Worm (Caenorhabditis elegans) whole organism, young adult: ENCODE results near the gene semo-1.

Experiments
- B0019.2 ChIP-seq: fragments of 200-800 bp; sonication (Bioruptor generic); conservative IDR thresholded peaks from 2 replicates; pipeline ENCODE4 v1.3.6; 2022; ENCODE audit warnings: missing genetic modification reagents, missing genetic modification characterization, missing compliant biosample characterization
- C17E4.6 ChIP-seq: fragments of 200-800 bp; sonication (Bioruptor generic); IDR thresholded peaks from 2 replicates; pipeline ENCODE4 v1.3.6; 2022; ENCODE audit warnings: missing genetic modification reagents, missing genetic modification characterization, missing compliant biosample characterization
- F10E7.11 ChIP-seq: sonication (generic microtip); optimal IDR thresholded peaks from 2 replicates; lab custom pipeline; 2017; ENCODE audit warnings: mild to moderate bottlenecking, missing genetic modification characterization, moderate library complexity, missing compliant biosample characterization
- F57A8.1 ChIP-seq: fragments of 200-800 bp; sonication (Bioruptor generic); optimal IDR thresholded peaks from 2 replicates; lab custom pipeline; 2018; ENCODE audit warnings: mild to moderate bottlenecking, missing genetic modification characterization, moderate library complexity, missing compliant biosample characterization
- K12H6.12 ChIP-seq: fragments of 200-800 bp; sonication (Bioruptor generic); optimal IDR thresholded peaks from 2 replicates; lab custom pipeline; 2018; ENCODE audit warnings: mild to moderate bottlenecking, missing genetic modification characterization, missing compliant biosample characterization
- T26A5.8 ChIP-seq: sonication (generic microtip); optimal IDR thresholded peaks from 2 replicates; lab custom pipeline; 2016; ENCODE audit warnings: missing genetic modification characterization, missing compliant biosample characterization
- Y79H2A.3 ChIP-seq: fragments of 200-800 bp; sonication (Bioruptor generic); conservative IDR thresholded peaks from 2 replicates; pipeline ENCODE4 v1.3.6; 2022; ENCODE audit warnings: missing genetic modification reagents, missing genetic modification characterization, missing compliant biosample characterization
- akir-1 ChIP-seq: fragments of 200-800 bp; sonication (Bioruptor generic); optimal IDR thresholded peaks from 2 replicates; lab custom pipeline; 2018; ENCODE audit warnings: mild to moderate bottlenecking, missing genetic modification characterization, moderate library complexity, missing compliant biosample characterization
- athp-1 ChIP-seq: sonication (generic microtip); optimal IDR thresholded peaks from 2 replicates; lab custom pipeline; 2017; ENCODE audit warnings: mild to moderate bottlenecking, missing genetic modification characterization, missing compliant biosample characterization
- attf-5 ChIP-seq: fragments of 200-800 bp; sonication (Bioruptor generic); optimal IDR thresholded peaks from 2 replicates; lab custom pipeline; 2018; ENCODE audit warnings: mild to moderate bottlenecking, missing genetic modification characterization, missing compliant biosample characterization
- attf-6 ChIP-seq: fragments of 200-800 bp; sonication (Bioruptor generic); IDR thresholded peaks from 2 replicates; pipeline ENCODE4 v1.3.6; 2022; ENCODE audit warnings: missing genetic modification reagents, missing genetic modification characterization, missing compliant biosample characterization
- bed-1 ChIP-seq: fragments of 200-800 bp; sonication (Bioruptor generic); IDR thresholded peaks from 2 replicates; pipeline ENCODE4 v1.3.6; 2022; ENCODE audit warnings: missing genetic modification reagents, missing genetic modification characterization, missing compliant biosample characterization
- cebp-1 ChIP-seq, 2 experiments: fragments of 200-800 bp in 1 of 2; sonication (Bioruptor generic) in 1 of 2; sonication (generic microtip) in 1 of 2; IDR thresholded peaks in 1 of 2; optimal IDR thresholded peaks in 1 of 2; 2 replicates each; pipeline versions ENCODE4 v1.3.6 to Lab custom; 2017 to 2022; ENCODE audit warnings: missing compliant biosample characterization in 2 of 2, missing genetic modification characterization in 2 of 2, mild to moderate bottlenecking in 1 of 2, missing genetic modification reagents in 1 of 2, moderate library complexity in 1 of 2
- ceh-27 ChIP-seq: fragments of 200-800 bp; sonication (Bioruptor generic); optimal IDR thresholded peaks from 2 replicates; lab custom pipeline; 2018; ENCODE audit warnings: mild to moderate bottlenecking, missing genetic modification characterization, moderate library complexity, missing compliant biosample characterization
- dpff-1 ChIP-seq: sonication (generic microtip); optimal IDR thresholded peaks from 2 replicates; lab custom pipeline; 2017; ENCODE audit warnings: mild to moderate bottlenecking, missing genetic modification characterization, missing compliant biosample characterization
- dpl-1 ChIP-seq: fragments of 150-350 bp; optimal IDR thresholded peaks from 2 replicates; lab custom pipeline; 2014; ENCODE audit warnings: missing biosample characterization, missing genetic modification reagents, missing genetic modification characterization
- egl-18 ChIP-seq: fragments of 200-800 bp; sonication (Bioruptor generic); IDR thresholded peaks from 2 replicates; pipeline ENCODE4 v1.3.6; 2022; ENCODE audit warnings: missing genetic modification reagents, missing genetic modification characterization, missing compliant biosample characterization
- ekl-4 ChIP-seq: fragments of 200-800 bp; sonication (Bioruptor generic); IDR thresholded peaks from 2 replicates; pipeline ENCODE4 v1.3.6; 2022; ENCODE audit warnings: missing genetic modification reagents, missing genetic modification characterization, missing compliant biosample characterization
- ets-4 ChIP-seq: fragments of 200-800 bp; sonication (Bioruptor generic); optimal IDR thresholded peaks from 2 replicates; lab custom pipeline; 2018; ENCODE audit warnings: mild to moderate bottlenecking, missing genetic modification characterization, missing compliant biosample characterization
- gei-17 ChIP-seq: fragments of 200-800 bp; sonication (Bioruptor generic); optimal IDR thresholded peaks from 2 replicates; lab custom pipeline; 2018; ENCODE audit warnings: mild to moderate bottlenecking, missing genetic modification characterization, missing compliant biosample characterization
- hlh-26 ChIP-seq: fragments of 200-800 bp; sonication (Bioruptor generic); conservative IDR thresholded peaks from 2 replicates; pipeline ENCODE4 v1.3.6; 2022; ENCODE audit warnings: missing genetic modification reagents, missing genetic modification characterization, missing compliant biosample characterization
- hmg-20 ChIP-seq: fragments of 200-800 bp; sonication (Bioruptor generic); IDR thresholded peaks from 2 replicates; pipeline ENCODE4 v1.3.6; 2022; ENCODE audit warnings: missing genetic modification reagents, missing genetic modification characterization, missing compliant biosample characterization
- hrde-1 ChIP-seq: sonication (generic microtip); optimal IDR thresholded peaks from 2 replicates; lab custom pipeline; 2016; ENCODE audit warnings: missing genetic modification characterization, mild to moderate bottlenecking, missing compliant biosample characterization, moderate library complexity, missing genotype, missing genetic modification reagents, borderline replicate concordance
- hsf-1 ChIP-seq: fragments of 200-800 bp; sonication (Bioruptor generic); IDR thresholded peaks from 2 replicates; pipeline ENCODE4 v1.3.6; 2022; ENCODE audit warnings: missing genetic modification reagents, missing genetic modification characterization, missing compliant biosample characterization
- let-526 ChIP-seq: fragments of 200-800 bp; sonication (Bioruptor generic); IDR thresholded peaks from 2 replicates; pipeline ENCODE4 v1.3.6; 2022; ENCODE audit warnings: missing genetic modification reagents, missing genetic modification characterization, missing compliant biosample characterization
- lin-35 ChIP-seq, 3 experiments: fragments of 150-350 bp in 2 of 3; sonication (generic microtip) in 1 of 3; optimal IDR thresholded peaks; 2 replicates each; lab custom pipeline; 2014 to 2018; ENCODE audit warnings: missing biosample characterization in 3 of 3, missing genetic modification characterization in 3 of 3, missing genetic modification reagents in 3 of 3
- lsy-27 ChIP-seq: sonication (generic microtip); optimal IDR thresholded peaks from 2 replicates; lab custom pipeline; 2017; ENCODE audit warnings: missing genetic modification characterization, mild to moderate bottlenecking, missing compliant biosample characterization, antibody characterized with exemption, missing genotype, borderline replicate concordance; ENCODE audit not compliant: insufficient read depth
- madf-3 ChIP-seq: fragments of 200-800 bp; sonication (Bioruptor generic); IDR thresholded peaks from 2 replicates; pipeline ENCODE4 v1.3.6; 2022; ENCODE audit warnings: missing genetic modification reagents, missing genetic modification characterization, missing compliant biosample characterization
- mcd-1 ChIP-seq: fragments of 200-800 bp; sonication (Bioruptor generic); IDR thresholded peaks from 2 replicates; pipeline ENCODE4 v1.3.6; 2022; ENCODE audit warnings: missing genetic modification reagents, missing genetic modification characterization, missing compliant biosample characterization
- mes-4 ChIP-seq: sonication (generic microtip); optimal IDR thresholded peaks from 2 replicates; lab custom pipeline; 2016; ENCODE audit warnings: missing genotype, missing genetic modification characterization, missing compliant biosample characterization
- nfyb-1 ChIP-seq: fragments of 200-800 bp; sonication (Bioruptor generic); IDR thresholded peaks from 2 replicates; pipeline ENCODE4 v1.3.6; 2022; ENCODE audit warnings: missing genetic modification reagents, missing genetic modification characterization, missing compliant biosample characterization
- nhr-80 ChIP-seq: sonication (generic microtip); optimal IDR thresholded peaks from 2 replicates; lab custom pipeline; 2016; ENCODE audit warnings: missing genetic modification characterization, missing compliant biosample characterization
- pbrm-1 ChIP-seq: fragments of 200-800 bp; sonication (Bioruptor generic); IDR thresholded peaks from 2 replicates; pipeline ENCODE4 v1.3.6; 2022; ENCODE audit warnings: missing genetic modification reagents, missing genetic modification characterization, missing compliant biosample characterization
- rcor-1 ChIP-seq: fragments of 200-800 bp; sonication (Bioruptor generic); IDR thresholded peaks from 2 replicates; pipeline ENCODE4 v1.3.6; 2022; ENCODE audit warnings: missing genetic modification reagents, missing genetic modification characterization, missing compliant biosample characterization
- rec-8 ChIP-seq, 2 experiments: sonication (generic microtip); optimal IDR thresholded peaks; 2 replicates each; lab custom pipeline; 2016; ENCODE audit warnings: mild to moderate bottlenecking in 2 of 2, missing genetic modification characterization in 2 of 2, missing genetic modification reagents in 2 of 2, missing genotype in 2 of 2, missing biosample characterization in 1 of 2, missing compliant biosample characterization in 1 of 2, moderate library complexity in 1 of 2
- sea-2 ChIP-seq: fragments of 200-800 bp; sonication (Bioruptor generic); IDR thresholded peaks from 2 replicates; pipeline ENCODE4 v1.3.6; 2022; ENCODE audit warnings: missing genetic modification characterization, missing compliant biosample characterization
- snpc-3.4 ChIP-seq: sonication (generic microtip); optimal IDR thresholded peaks from 2 replicates; lab custom pipeline; 2017; ENCODE audit warnings: missing genetic modification characterization, mild to moderate bottlenecking, missing compliant biosample characterization, antibody characterized with exemption, moderate library complexity, missing genotype, missing genetic modification reagents
- snpc-4 ChIP-seq, 5 experiments: fragments of 150-350 bp in 1 of 5; sonication (generic microtip) in 4 of 5; optimal IDR thresholded peaks; 2 replicates each; lab custom pipeline; 2014 to 2018; ENCODE audit warnings: missing genetic modification characterization in 5 of 5, missing biosample characterization in 3 of 5, antibody characterized with exemption in 2 of 5, mild to moderate bottlenecking in 2 of 5, missing compliant biosample characterization in 2 of 5, missing genotype in 2 of 5, moderate library complexity in 2 of 5, missing genetic modification reagents in 1 of 5
- somi-1 ChIP-seq: fragments of 200-800 bp; sonication (Bioruptor generic); optimal IDR thresholded peaks from 2 replicates; lab custom pipeline; 2018; ENCODE audit warnings: mild to moderate bottlenecking, missing genetic modification characterization, missing compliant biosample characterization
- sptf-2 ChIP-seq: fragments of 200-800 bp; sonication (Bioruptor generic); optimal IDR thresholded peaks from 2 replicates; lab custom pipeline; 2018; ENCODE audit warnings: mild to moderate bottlenecking, missing genetic modification characterization, missing compliant biosample characterization
- tbx-9 ChIP-seq: sonication (generic microtip); optimal IDR thresholded peaks from 2 replicates; lab custom pipeline; 2016; ENCODE audit warnings: borderline replicate concordance, missing genetic modification characterization, inconsistent platforms, missing compliant biosample characterization
- tlf-1 ChIP-seq: fragments of 200-800 bp; sonication (Bioruptor generic); optimal IDR thresholded peaks from 2 replicates; lab custom pipeline; 2018; ENCODE audit warnings: mild to moderate bottlenecking, missing genetic modification characterization, missing compliant biosample characterization
- xnd-1 ChIP-seq: sonication (generic microtip); optimal IDR thresholded peaks from 2 replicates; lab custom pipeline; 2016; ENCODE audit warnings: missing genotype, missing genetic modification reagents, missing genetic modification characterization, missing compliant biosample characterization
- ztf-28 ChIP-seq: fragments of 200-800 bp; sonication (Bioruptor generic); IDR thresholded peaks from 2 replicates; pipeline ENCODE4 v1.3.6; 2022; ENCODE audit warnings: missing genetic modification reagents, missing genetic modification characterization, missing compliant biosample characterization
- ztf-3 ChIP-seq: fragments of 200-800 bp; sonication (Bioruptor generic); optimal IDR thresholded peaks from 2 replicates; lab custom pipeline; 2018; ENCODE audit warnings: mild to moderate bottlenecking, missing genetic modification characterization, missing compliant biosample characterization

Gene semo-1

ce11 chrIV:14070185-14070991, 19.4 kb downstream of the semo-1 start (continued):
- TF ChIP-seq C17E4.6 (GFP tag; lab: Robert Waterston, UW) (no peak), let-526 (GFP tag; lab: Robert Waterston, UW) (no peak), cebp-1 (GFP tag; IDR thresholded peaks at IDR 0.05; lab: Robert Waterston, UW) (peak; percentile 96), cebp-1 (tag; optimal IDR thresholded peaks at IDR 0.05; lab: Kevin White, UChicago) (peak; percentile 98), dpl-1 (GFP tag; lab: Kevin White, UChicago) (peak; percentile 73), T26A5.8 (no peak), nfyb-1 (GFP tag; lab: Robert Waterston, UW) (no peak), ztf-28 (no peak), hlh-26 (GFP tag; lab: Robert Waterston, UW) (no peak), dpff-1 (tag; lab: Kevin White, UChicago) (no peak), egl-18 (GFP tag; lab: Robert Waterston, UW) (no peak), athp-1 (no peak), ztf-3 (GFP tag; lab: Kevin White, UChicago) (no peak), B0019.2 (GFP tag; lab: Robert Waterston, UW) (no peak), tlf-1 (no peak), akir-1 (GFP tag; lab: Kevin White, UChicago) (no peak), mcd-1 (peak; percentile 89), sptf-2 (no peak), attf-5 (GFP tag; lab: Kevin White, UChicago) (no peak), tbx-9 (tag; lab: Kevin White, UChicago) (no peak), attf-6 (GFP tag; lab: Robert Waterston, UW) (peak; percentile 87), sea-2 (GFP tag; lab: Robert Waterston, UW) (no peak), lsy-27 (no peak), hmg-20 (GFP tag; lab: Robert Waterston, UW) (no peak), ceh-27 (GFP tag; lab: Kevin White, UChicago) (no peak)

ce11 chrIV:14070992-14071289, 19.9 kb downstream of the semo-1 start:
- peak; percentile 53 for TF ChIP-seq K12H6.12 (tag; lab: Kevin White, UChicago)
- no peak for TF ChIP-seq rec-8 (tag; optimal IDR thresholded peaks at IDR 0.05; lab: Kevin White, UChicago)
- TF ChIP-seq hrde-1 (tag; lab: Kevin White, UChicago), result no peak
- no peak for TF ChIP-seq sea-2 (GFP tag; lab: Robert Waterston, UW)
- TF ChIP-seq rcor-1 (GFP tag; lab: Robert Waterston, UW), result peak; percentile 64
- TF ChIP-seq ekl-4 (GFP tag; lab: Robert Waterston, UW), result peak; percentile 91
- TF ChIP-seq attf-6 (GFP tag; lab: Robert Waterston, UW), result peak; percentile 93
- TF ChIP-seq snpc-3.4 (tag; lab: Kevin White, UChicago), result peak; percentile 85
- peak; percentile 17 for TF ChIP-seq nhr-80
- TF ChIP-seq pbrm-1, result peak; percentile 85; the same call in 1 of the 2 replicates
- no peak for TF ChIP-seq bed-1 (GFP tag; lab: Robert Waterston, UW)
- TF ChIP-seq lin-35 (GFP tag; optimal IDR thresholded peaks at IDR 0.05; lab: Kevin White, UChicago), result peak in 2 of 3 experiments; percentile 5 to 73
- peak; percentile 33 for TF ChIP-seq ceh-27 (GFP tag; lab: Kevin White, UChicago)
- peak; percentile 53 for TF ChIP-seq xnd-1 (tag; lab: Kevin White, UChicago)
- no peak for TF ChIP-seq F57A8.1
- TF ChIP-seq snpc-4 (GFP tag; optimal IDR thresholded peaks at IDR 0.05; lab: Kevin White, UChicago), result peak; percentile 89
- TF ChIP-seq snpc-4 (tag; optimal IDR thresholded peaks at IDR 0.05; lab: Kevin White, UChicago), result peak; percentile 74 to 95 (median 92)
- no peak for TF ChIP-seq ets-4 (GFP tag; lab: Kevin White, UChicago)
- TF ChIP-seq somi-1 (GFP tag; lab: Kevin White, UChicago), result peak; percentile 65
- peak; percentile 99 for TF ChIP-seq madf-3 (GFP tag; lab: Robert Waterston, UW)
- no peak for TF ChIP-seq mes-4 (tag; lab: Kevin White, UChicago)
- no peak for TF ChIP-seq F10E7.11 (tag; lab: Kevin White, UChicago)
- TF ChIP-seq Y79H2A.3, result 0 out of 2 replicates have a peak, but pooled peaks have one; percentile 51
- no peak for TF ChIP-seq gei-17 (GFP tag; lab: Kevin White, UChicago)
- TF ChIP-seq hsf-1, result peak; percentile 76
